Worm (Caenorhabditis elegans): ENCODE measurements around the gene fbxa-114.
A peak's percentile ranks its signal among the peaks of the same experiment; 100 is the strongest.

The fbxa-114 gene

ce11 chrV:20206086-20206485 is 4.7 kb downstream of the fbxa-114 start, which contains the start of the genes fbxb-59 and srbc-34:
fbxb-59 (minus strand) TSS chrV:20206186.
srbc-34 (plus strand) TSS chrV:20206318.
- TF ChIP-seq lin-15B (tag; optimal IDR thresholded peaks at IDR 0.05): no peak
- TF ChIP-seq hmg-11 (tag; optimal IDR thresholded peaks at IDR 0.05): no peak
- TF ChIP-seq nhr-12 (tag; optimal IDR thresholded peaks at IDR 0.05): no peak
- TF ChIP-seq pha-4 (tag; optimal IDR thresholded peaks at IDR 0.05): no peak

- TF ChIP-seq elt-2 (tag; optimal IDR thresholded peaks at IDR 0.05) (no peak), elt-1 (tag; optimal IDR thresholded peaks at IDR 0.05) (no peak), jun-1 (tag; optimal IDR thresholded peaks at IDR 0.05) (no peak), nhr-12 (tag; optimal IDR thresholded peaks at IDR 0.05) (no peak), lin-15B (tag; optimal IDR thresholded peaks at IDR 0.05) (no peak), eor-1 (tag; optimal IDR thresholded peaks at IDR 0.05) (no peak), nhr-77 (tag; optimal IDR thresholded peaks at IDR 0.05) (no peak), ceh-9 (tag; optimal IDR thresholded peaks at IDR 0.05) (no peak), nhr-11 (tag; optimal IDR thresholded peaks at IDR 0.05) (no peak), nhr-28 (tag; optimal IDR thresholded peaks at IDR 0.05) (no peak), egl-27 (tag; optimal IDR thresholded peaks at IDR 0.05) (no peak)
Observed at ce11 chrV:20212584-20212983, 11.2 kb downstream of the fbxa-114 start, which contains the start of gene Y113G7B.12. Y113G7B.12 (minus strand) TSS chrV:20212684.

ce11 chrV:20213097-20213496 is 11.7 kb downstream of the fbxa-114 start:
- TF ChIP-seq ama-1 (optimal IDR thresholded peaks at IDR 0.05) (no peak), skn-1 (tag; optimal IDR thresholded peaks at IDR 0.05) (no peak), pha-4 (tag; optimal IDR thresholded peaks at IDR 0.05) (peak; percentile 12), egl-5 (tag; optimal IDR thresholded peaks at IDR 0.05) (no peak), mdl-1 (tag; optimal IDR thresholded peaks at IDR 0.05) (no peak), jun-1 (tag; optimal IDR thresholded peaks at IDR 0.05) (no peak), nhr-76 (tag; optimal IDR thresholded peaks at IDR 0.05) (no peak), lin-39 (tag; optimal IDR thresholded peaks at IDR 0.05) (no peak), eor-1 (tag; optimal IDR thresholded peaks at IDR 0.05) (no peak), zag-1 (tag; optimal IDR thresholded peaks at IDR 0.05) (no peak), ceh-9 (tag; optimal IDR thresholded peaks at IDR 0.05) (no peak), nhr-43 (tag; optimal IDR thresholded peaks at IDR 0.05; ENCODE audit: poor library complexity, severe bottlenecking) (no peak), sea-2 (GFP tag; optimal IDR thresholded peaks at IDR 0.05) (no peak), elt-2 (tag; optimal IDR thresholded peaks at IDR 0.05) (peak; percentile 66), pqm-1 (tag; optimal IDR thresholded peaks at IDR 0.05) (peak; percentile 47), nhr-11 (tag; optimal IDR thresholded peaks at IDR 0.05) (no peak), snpc-4 (tag; optimal IDR thresholded peaks at IDR 0.05) (no peak), fkh-10 (GFP tag; optimal IDR thresholded peaks at IDR 0.05) (no peak), ceh-16 (tag; optimal IDR thresholded peaks at IDR 0.05) (no peak), unc-39 (tag; optimal IDR thresholded peaks at IDR 0.05) (no peak), ceh-82 (tag; optimal IDR thresholded peaks at IDR 0.05) (no peak), nhr-23 (tag; optimal IDR thresholded peaks at IDR 0.05) (no peak), aly-2 (tag; optimal IDR thresholded peaks at IDR 0.05) (no peak), nhr-25 (tag; optimal IDR thresholded peaks at IDR 0.05) (no peak)

ce11 chrV:20215197-20215596 is 13.8 kb downstream of the fbxa-114 start, which contains the start of gene Y113G7B.11:
Y113G7B.11 (minus strand) TSS chrV:20215297.
- no peak for TF ChIP-seq ama-1 (optimal IDR thresholded peaks at IDR 0.05)
- no peak for TF ChIP-seq pqm-1 (tag; optimal IDR thresholded peaks at IDR 0.05)
- TF ChIP-seq nhr-11 (tag; optimal IDR thresholded peaks at IDR 0.05): no peak
- no peak for TF ChIP-seq ztf-4 (tag; optimal IDR thresholded peaks at IDR 0.05)
- no peak for TF ChIP-seq lsy-12 (tag; optimal IDR thresholded peaks at IDR 0.05)
- no peak for TF ChIP-seq elt-3 (tag; optimal IDR thresholded peaks at IDR 0.05)
- TF ChIP-seq hmg-11 (tag; optimal IDR thresholded peaks at IDR 0.05): no peak

DNA sequence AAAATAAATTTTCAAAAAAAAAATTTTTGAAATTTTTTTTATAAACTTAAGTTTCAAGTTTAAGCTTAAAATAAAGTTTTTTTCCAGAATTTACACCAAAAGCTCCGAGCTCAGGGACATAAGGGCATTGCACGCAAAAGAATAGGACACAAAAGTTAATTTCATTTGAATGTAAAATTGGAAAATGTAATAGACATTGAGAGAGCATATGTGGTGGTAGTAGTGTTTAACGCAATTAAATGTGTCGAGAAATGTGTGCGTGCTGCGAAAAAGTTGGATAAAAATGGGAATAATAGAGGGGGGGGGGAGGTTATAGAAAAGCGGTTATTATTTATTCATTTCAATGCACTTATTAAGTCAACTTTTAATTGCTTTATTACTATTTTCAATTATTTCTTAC is 19.2 kb downstream of the fbxa-114 start:
- TF ChIP-seq mdl-1 (tag; optimal IDR thresholded peaks at IDR 0.05): no peak
- no peak for TF ChIP-seq lin-15B (tag; optimal IDR thresholded peaks at IDR 0.05)
- no peak for TF ChIP-seq fos-1 (tag; optimal IDR thresholded peaks at IDR 0.05)
- TF ChIP-seq sea-2 (GFP tag; optimal IDR thresholded peaks at IDR 0.05): no peak
- TF ChIP-seq nhr-76 (tag; optimal IDR thresholded peaks at IDR 0.05): no peak

Measured in whole organism, L3 larva.